Fruit fly (Drosophila melanogaster) whole organism: Measurements from ENCODE around the gene MSBP.

Source experiments
- CG8478 ChIP-seq: fragments of >200 bp; optimal IDR thresholded peaks from 2 replicates; lab custom pipeline; 2018; ENCODE audit warnings: inconsistent platforms
- pan ChIP-seq: fragments of >200 bp; optimal IDR thresholded peaks from 2 replicates; lab custom pipeline; 2017
- usp ChIP-seq: fragments of >200 bp; optimal IDR thresholded peaks from 2 replicates; lab custom pipeline; 2017; ENCODE audit warnings: missing biosample characterization, missing genetic modification characterization, mixed read lengths

DNA sequence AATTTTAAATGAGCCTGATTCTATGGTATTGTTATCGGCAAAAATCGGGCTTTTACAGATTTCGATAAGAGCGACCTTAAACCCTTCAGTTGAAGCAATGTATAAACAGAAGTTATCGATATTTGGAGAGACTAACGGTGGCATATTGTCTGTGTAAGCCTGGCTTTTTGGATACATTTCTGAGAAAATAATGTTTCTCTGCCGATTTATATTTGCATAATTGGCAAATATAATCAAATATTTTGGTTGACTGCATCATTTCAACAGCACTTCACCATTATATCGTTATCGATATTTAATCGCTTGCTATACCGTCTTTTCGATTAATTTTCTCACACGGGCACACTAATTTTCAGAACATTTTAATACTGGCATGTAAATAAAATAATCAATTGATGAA, 20.1 kb downstream of the MSBP start, which contains the start of gene CG16952:
- TF ChIP-seq CG8478 (lab: Kevin White, UChicago) (no peak), pan (lab: Kevin White, UChicago) (no peak), usp (GFP tag; lab: Kevin White, UChicago) (no peak)
